Fruit fly (Drosophila melanogaster) whole organism, embryonic: ENCODE data around the gene CG7966.

Experiments used
- CG1024 ChIP-seq: fragments of 200-800 bp; sonication (Bioruptor generic); IDR thresholded peaks from 2 replicates; pipeline ENCODE4 v1.3.6; 2022; ENCODE audit warnings: missing biosample characterization, missing genetic modification characterization
- CG10267 ChIP-seq: fragments of 200-800 bp; sonication (Bioruptor generic); optimal IDR thresholded peaks from 2 replicates; lab custom pipeline; 2018; ENCODE audit warnings: missing biosample characterization, mild to moderate bottlenecking, missing genetic modification characterization, moderate library complexity
- CG10431 ChIP-seq: fragments of 200-800 bp; sonication (Bioruptor generic); optimal IDR thresholded peaks from 3 replicates; lab custom pipeline; 2018; ENCODE audit warnings: missing biosample characterization, mild to moderate bottlenecking, missing genetic modification characterization
- CG12104 ChIP-seq: fragments of 200-800 bp; sonication (Bioruptor generic); optimal IDR thresholded peaks from 3 replicates; lab custom pipeline; 2016; ENCODE audit warnings: missing biosample characterization, missing genetic modification characterization
- CG12391 ChIP-seq: fragments of 200-800 bp; sonication (Bioruptor generic); optimal IDR thresholded peaks from 3 replicates; lab custom pipeline; 2018; ENCODE audit warnings: missing biosample characterization, mild to moderate bottlenecking, missing genetic modification characterization, moderate library complexity
- CG13287 ChIP-seq: fragments of 200-800 bp; sonication (Bioruptor generic); IDR thresholded peaks from 2 replicates; pipeline ENCODE4 v1.3.6; 2022; ENCODE audit warnings: missing biosample characterization, missing genetic modification characterization; ENCODE audit not compliant: partially characterized antibody
- CG14050 ChIP-seq: fragments of 200-800 bp; sonication (Bioruptor generic); IDR thresholded peaks from 3 replicates; pipeline ENCODE4 v1.3.6; 2022; ENCODE audit warnings: missing biosample characterization, missing genetic modification characterization
- CG15269 ChIP-seq: fragments of 200-800 bp; sonication (Bioruptor generic); optimal IDR thresholded peaks from 2 replicates; lab custom pipeline; 2018; ENCODE audit warnings: missing biosample characterization, mild to moderate bottlenecking, missing genetic modification characterization, moderate library complexity
- CG16779 ChIP-seq: fragments of 200-800 bp; sonication (Bioruptor generic); IDR thresholded peaks from 2 replicates; pipeline ENCODE4 v1.3.6; 2022; ENCODE audit warnings: missing biosample characterization, missing genetic modification characterization
- CG18476 ChIP-seq: fragments of 200-800 bp; sonication (Bioruptor generic); optimal IDR thresholded peaks from 2 replicates; lab custom pipeline; 2016; ENCODE audit warnings: missing biosample characterization, mild to moderate bottlenecking, missing genetic modification characterization
- CG2116 ChIP-seq: fragments of 200-800 bp; sonication (Bioruptor generic); optimal IDR thresholded peaks from 3 replicates; lab custom pipeline; 2018; ENCODE audit warnings: missing biosample characterization, mild to moderate bottlenecking, missing genetic modification characterization
- CG2678 ChIP-seq: fragments of 200-800 bp; sonication (Bioruptor generic); optimal IDR thresholded peaks from 3 replicates; lab custom pipeline; 2019; ENCODE audit warnings: missing biosample characterization, mild to moderate bottlenecking, missing genetic modification characterization, moderate library complexity
- CG2712 ChIP-seq: fragments of 200-800 bp; optimal IDR thresholded peaks from 3 replicates; lab custom pipeline; 2019; ENCODE audit warnings: missing biosample characterization, mild to moderate bottlenecking, missing genetic modification characterization, moderate library complexity
- CG31441 ChIP-seq: fragments of 200-800 bp; sonication (Bioruptor generic); IDR thresholded peaks from 2 replicates; pipeline ENCODE4 v1.3.6; 2022; ENCODE audit warnings: missing biosample characterization, missing genetic modification characterization
- CG6654 ChIP-seq: fragments of 200-800 bp; sonication (Bioruptor generic); optimal IDR thresholded peaks from 2 replicates; lab custom pipeline; 2017; ENCODE audit warnings: missing biosample characterization, mild to moderate bottlenecking, missing genetic modification characterization
- CG9817 ChIP-seq: fragments of 200-800 bp; sonication (Bioruptor generic); optimal IDR thresholded peaks from 2 replicates; lab custom pipeline; 2018; ENCODE audit warnings: missing biosample characterization, mild to moderate bottlenecking, missing genetic modification characterization, moderate library complexity
- CG9932 ChIP-seq: fragments of 200-800 bp; sonication (Bioruptor generic); IDR thresholded peaks from 2 replicates; pipeline ENCODE4 v1.3.6; 2022; ENCODE audit warnings: missing biosample characterization, missing genetic modification characterization
- Dek ChIP-seq: fragments of 200-800 bp; sonication (Bioruptor generic); optimal IDR thresholded peaks from 3 replicates; lab custom pipeline; 2019; ENCODE audit warnings: missing biosample characterization, mild to moderate bottlenecking, missing genetic modification characterization, moderate library complexity
- Dp ChIP-seq: fragments of 200-800 bp; sonication (Bioruptor generic); optimal IDR thresholded peaks from 2 replicates; lab custom pipeline; 2018; ENCODE audit warnings: missing biosample characterization, mild to moderate bottlenecking, missing genetic modification characterization, moderate library complexity
- E2f2 ChIP-seq: fragments of 200-800 bp; sonication (Bioruptor generic); IDR thresholded peaks from 2 replicates; pipeline ENCODE4 v1.3.6; 2022; ENCODE audit warnings: missing biosample characterization, missing genetic modification characterization
- Fer3 ChIP-seq: fragments of 200-800 bp; sonication (Bioruptor generic); optimal IDR thresholded peaks from 2 replicates; lab custom pipeline; 2018; ENCODE audit warnings: missing biosample characterization, mild to moderate bottlenecking, missing genetic modification characterization, moderate library complexity
- Gug ChIP-seq: fragments of 200-800 bp; sonication (Bioruptor generic); IDR thresholded peaks from 4 replicates; pipeline ENCODE4 v1.3.6; 2022; ENCODE audit warnings: missing biosample characterization, missing genetic modification characterization
- H15 ChIP-seq: fragments of 200-800 bp; sonication (Bioruptor generic); IDR thresholded peaks from 3 replicates; pipeline ENCODE4 v1.3.6; 2022; ENCODE audit warnings: missing biosample characterization, missing genetic modification characterization
- Hand ChIP-seq: fragments of 200-800 bp; sonication (Bioruptor generic); optimal IDR thresholded peaks from 2 replicates; lab custom pipeline; 2017; ENCODE audit warnings: mild to moderate bottlenecking, missing biosample characterization, missing genetic modification reagents, missing genetic modification characterization
- Hey ChIP-seq: fragments of 200-800 bp; sonication (Bioruptor generic); optimal IDR thresholded peaks from 3 replicates; lab custom pipeline; 2018; ENCODE audit warnings: missing biosample characterization, mild to moderate bottlenecking, missing genetic modification characterization
- HmgD ChIP-seq: fragments of 200-800 bp; sonication (Bioruptor generic); optimal IDR thresholded peaks from 3 replicates; lab custom pipeline; 2016; ENCODE audit warnings: missing biosample characterization, missing genetic modification characterization
- Hr51 ChIP-seq, 2 experiments: fragments of 200-800 bp; sonication (Bioruptor generic); optimal IDR thresholded peaks; 2 replicates in 1 of 2; 3 replicates in 1 of 2; lab custom pipeline; 2016 to 2018; ENCODE audit warnings: missing biosample characterization in 2 of 2, missing genetic modification characterization in 2 of 2, mild to moderate bottlenecking in 1 of 2, moderate library complexity in 1 of 2
- Lhr ChIP-seq: fragments of 200-800 bp; sonication (Bioruptor generic); optimal IDR thresholded peaks from 3 replicates; lab custom pipeline; 2017; ENCODE audit warnings: mild to moderate bottlenecking, missing biosample characterization, missing genetic modification reagents, missing genetic modification characterization
- Myb ChIP-seq: fragments of 200-800 bp; sonication (Bioruptor generic); optimal IDR thresholded peaks from 2 replicates; lab custom pipeline; 2016; ENCODE audit warnings: missing biosample characterization, missing genetic modification characterization
- Neu2 ChIP-seq: fragments of 200-800 bp; sonication (Bioruptor generic); optimal IDR thresholded peaks from 3 replicates; lab custom pipeline; 2016; ENCODE audit warnings: missing biosample characterization, missing genetic modification characterization, borderline replicate concordance
- Nf-YC ChIP-seq: fragments of 200-800 bp; optimal IDR thresholded peaks from 3 replicates; lab custom pipeline; 2019; ENCODE audit warnings: missing biosample characterization, mild to moderate bottlenecking, missing genetic modification characterization, moderate library complexity
- Oli ChIP-seq: fragments of 200-800 bp; sonication (Bioruptor generic); optimal IDR thresholded peaks from 2 replicates; lab custom pipeline; 2018; ENCODE audit warnings: missing biosample characterization, mild to moderate bottlenecking, missing genetic modification characterization, moderate library complexity
- Pdp1 ChIP-seq, 2 experiments: fragments of 200-800 bp; sonication (Bioruptor generic); optimal IDR thresholded peaks; 3 replicates each; lab custom pipeline; 2016; ENCODE audit warnings: missing biosample characterization in 2 of 2, missing genetic modification characterization in 2 of 2, mild to moderate bottlenecking in 1 of 2, moderate library complexity in 1 of 2
- Spps ChIP-seq: fragments of 200-800 bp; sonication (Bioruptor generic); optimal IDR thresholded peaks from 2 replicates; lab custom pipeline; 2018; ENCODE audit warnings: missing biosample characterization, mild to moderate bottlenecking, missing genetic modification characterization
- Sry-β ChIP-seq: fragments of 200-800 bp; sonication (Bioruptor generic); optimal IDR thresholded peaks from 2 replicates; lab custom pipeline; 2018; ENCODE audit warnings: missing biosample characterization, mild to moderate bottlenecking, missing genetic modification characterization, moderate library complexity
- Usf ChIP-seq: fragments of 200-800 bp; sonication (Bioruptor generic); optimal IDR thresholded peaks from 2 replicates; lab custom pipeline; 2017; ENCODE audit warnings: missing genotype, missing biosample characterization, missing genetic modification characterization
- danr ChIP-seq: fragments of 200-800 bp; sonication (Bioruptor generic); IDR thresholded peaks from 2 replicates; pipeline ENCODE4 v1.3.6; 2022; ENCODE audit warnings: missing biosample characterization, missing genetic modification characterization
- fd64A ChIP-seq: fragments of 200-800 bp; sonication (Bioruptor generic); optimal IDR thresholded peaks from 3 replicates; lab custom pipeline; 2018; ENCODE audit warnings: missing biosample characterization, mild to moderate bottlenecking, missing genetic modification characterization
- fru ChIP-seq: fragments of >200 bp; optimal IDR thresholded peaks from 2 replicates; lab custom pipeline; 2017
- ftz-f1 ChIP-seq: fragments of 200-800 bp; sonication (Bioruptor generic); optimal IDR thresholded peaks from 2 replicates; lab custom pipeline; 2016; ENCODE audit warnings: missing biosample characterization, missing genetic modification characterization
- gfzf ChIP-seq: fragments of 200-800 bp; sonication (Bioruptor generic); optimal IDR thresholded peaks from 2 replicates; lab custom pipeline; 2016; ENCODE audit warnings: missing biosample characterization, mild to moderate bottlenecking, missing genetic modification characterization, moderate library complexity
- her ChIP-seq: fragments of 200-800 bp; sonication (Bioruptor generic); optimal IDR thresholded peaks from 2 replicates; lab custom pipeline; 2016; ENCODE audit warnings: missing biosample characterization, missing genetic modification characterization
- knrl ChIP-seq: fragments of 200-800 bp; sonication (Bioruptor generic); IDR thresholded peaks from 3 replicates; pipeline ENCODE4 v1.3.6; 2022; ENCODE audit warnings: missing biosample characterization, missing genetic modification characterization; ENCODE audit not compliant: partially characterized antibody
- nom ChIP-seq: fragments of 200-800 bp; sonication (Bioruptor generic); optimal IDR thresholded peaks from 2 replicates; lab custom pipeline; 2017; ENCODE audit warnings: missing biosample characterization, missing genetic modification characterization, mild to moderate bottlenecking, moderate library complexity, missing genetic modification reagents
- so ChIP-seq: fragments of 200-800 bp; sonication (Bioruptor generic); IDR thresholded peaks from 3 replicates; pipeline ENCODE4 v1.3.6; 2022; ENCODE audit warnings: missing biosample characterization, missing genetic modification characterization
- sqz ChIP-seq: fragments of 200-800 bp; sonication (Bioruptor generic); optimal IDR thresholded peaks from 3 replicates; lab custom pipeline; 2018; ENCODE audit warnings: missing biosample characterization, mild to moderate bottlenecking, missing genetic modification characterization
- sug ChIP-seq: fragments of 200-800 bp; optimal IDR thresholded peaks from 2 replicates; lab custom pipeline; 2019; ENCODE audit warnings: missing biosample characterization, mild to moderate bottlenecking, missing genetic modification characterization, moderate library complexity
- toy ChIP-seq: fragments of 200-800 bp; sonication (Bioruptor generic); IDR thresholded peaks from 2 replicates; pipeline ENCODE4 v1.3.6; 2022; ENCODE audit warnings: missing biosample characterization, missing genetic modification characterization
- wek ChIP-seq: fragments of 200-800 bp; sonication (Bioruptor generic); optimal IDR thresholded peaks from 3 replicates; lab custom pipeline; 2018; ENCODE audit warnings: missing biosample characterization, mild to moderate bottlenecking, missing genetic modification characterization, moderate library complexity

Gene CG7966

dm6 chr3R:13010905-13011620, 40.2 kb downstream of the CG7966 start, which contains the start of gene CG8031 (continued):
- no peak for TF ChIP-seq Neu2 (GFP tag; lab: Kevin White, UChicago)
- TF ChIP-seq so (GFP tag; lab: Robert Waterston, UW), result no peak
- TF ChIP-seq CG2712 (tag; lab: Kevin White, UChicago), result peak; percentile 17
- TF ChIP-seq E2f2 (GFP tag; lab: Robert Waterston, UW), result 0 out of 2 replicates have a peak, but pooled peaks have one; percentile 8
- no peak for TF ChIP-seq CG1024 (GFP tag; lab: Robert Waterston, UW)
- no peak for TF ChIP-seq toy (GFP tag; lab: Robert Waterston, UW)
- TF ChIP-seq fd64A (GFP tag; lab: Kevin White, UChicago), result no peak
- no peak for TF ChIP-seq Sry-β
- TF ChIP-seq Fer3 (tag; lab: Kevin White, UChicago), result no peak
- no peak for TF ChIP-seq her (GFP tag; lab: Kevin White, UChicago)
- no peak for TF ChIP-seq nom (GFP tag; lab: Kevin White, UChicago)
- no peak for TF ChIP-seq Oli
- TF ChIP-seq Dek, result no peak
- no peak for TF ChIP-seq CG10431
- TF ChIP-seq Hey (tag; lab: Kevin White, UChicago), result no peak
- TF ChIP-seq CG15269 (tag; lab: Kevin White, UChicago), result no peak
- TF ChIP-seq H15 (GFP tag; lab: Robert Waterston, UW), result no peak
- no peak for TF ChIP-seq CG18476 (GFP tag; lab: Kevin White, UChicago)
- 0 out of 3 replicates have a peak, but pooled peaks have one; percentile 18 for TF ChIP-seq CG14050 (GFP tag; lab: Robert Waterston, UW)
- peak; percentile 14 for TF ChIP-seq CG12104 (GFP tag; lab: Kevin White, UChicago)
- no peak for TF ChIP-seq fru (lab: Kevin White, UChicago)
- TF ChIP-seq Hr51 (GFP tag; optimal IDR thresholded peaks at IDR 0.05; lab: Kevin White, UChicago), result no peak
- TF ChIP-seq danr (GFP tag; lab: Robert Waterston, UW), result no peak
- TF ChIP-seq gfzf (GFP tag; lab: Kevin White, UChicago), result peak; percentile 82
- TF ChIP-seq CG10267, result peak; percentile 60
- no peak for TF ChIP-seq Nf-YC (tag; lab: Kevin White, UChicago)
- TF ChIP-seq Hand (GFP tag; lab: Kevin White, UChicago), result no peak
- no peak for TF ChIP-seq CG6654 (GFP tag; lab: Kevin White, UChicago)
- no peak for TF ChIP-seq Usf (GFP tag; lab: Kevin White, UChicago)
- no peak for TF ChIP-seq CG9817 (tag; lab: Kevin White, UChicago)
- no peak for TF ChIP-seq CG9932 (GFP tag; lab: Robert Waterston, UW)
- TF ChIP-seq CG16779 (GFP tag; lab: Robert Waterston, UW), result no peak
- TF ChIP-seq sqz, result no peak
- peak; percentile 78 for TF ChIP-seq Lhr (GFP tag; lab: Kevin White, UChicago)
- TF ChIP-seq knrl (GFP tag; lab: Robert Waterston, UW), result no peak
- TF ChIP-seq Pdp1 (GFP tag; optimal IDR thresholded peaks at IDR 0.05; lab: Kevin White, UChicago), result no peak
- TF ChIP-seq Spps (tag; lab: Kevin White, UChicago), result no peak
- no peak for TF ChIP-seq sug
- TF ChIP-seq wek (GFP tag; lab: Kevin White, UChicago), result no peak
- TF ChIP-seq HmgD, result no peak
- TF ChIP-seq Myb (GFP tag; lab: Kevin White, UChicago), result peak; percentile 35
- TF ChIP-seq CG2116 (GFP tag; lab: Kevin White, UChicago), result peak; percentile 70
- no peak for TF ChIP-seq CG2678 (tag; lab: Kevin White, UChicago)
- no peak for TF ChIP-seq ftz-f1 (GFP tag; lab: Kevin White, UChicago)
- TF ChIP-seq Gug (GFP tag; lab: Robert Waterston, UW), result no peak
- TF ChIP-seq CG12391 (tag; lab: Kevin White, UChicago), result peak; percentile 41
- no peak; the same call in 1 of the 2 replicates for TF ChIP-seq CG13287 (GFP tag; lab: Robert Waterston, UW)
- peak; percentile 52 for TF ChIP-seq Dp (GFP tag; lab: Kevin White, UChicago)
- no peak for TF ChIP-seq CG31441 (GFP tag; lab: Robert Waterston, UW)
